Fruit fly (Drosophila melanogaster): ENCODE measurements around the gene Ada1-2.

- no peak for TF ChIP-seq Dll (optimal IDR thresholded peaks at IDR 0.05)
- TF ChIP-seq psq (optimal IDR thresholded peaks at IDR 0.05): no peak
- TF ChIP-seq usp (GFP tag; optimal IDR thresholded peaks at IDR 0.05): no peak
- TF ChIP-seq pan (optimal IDR thresholded peaks at IDR 0.05): no peak
- no peak for TF ChIP-seq EcR (GFP tag; optimal IDR thresholded peaks at IDR 0.05)
- no peak for TF ChIP-seq CG8478 (optimal IDR thresholded peaks at IDR 0.05)
Observed at dm6 chr2L:11990458-11991065, 2.1 kb upstream of the Ada1-2 start, which contains the start of gene escl.
